Worm (Caenorhabditis elegans): ENCODE measurements around the gene C42D4.3.

DNA sequence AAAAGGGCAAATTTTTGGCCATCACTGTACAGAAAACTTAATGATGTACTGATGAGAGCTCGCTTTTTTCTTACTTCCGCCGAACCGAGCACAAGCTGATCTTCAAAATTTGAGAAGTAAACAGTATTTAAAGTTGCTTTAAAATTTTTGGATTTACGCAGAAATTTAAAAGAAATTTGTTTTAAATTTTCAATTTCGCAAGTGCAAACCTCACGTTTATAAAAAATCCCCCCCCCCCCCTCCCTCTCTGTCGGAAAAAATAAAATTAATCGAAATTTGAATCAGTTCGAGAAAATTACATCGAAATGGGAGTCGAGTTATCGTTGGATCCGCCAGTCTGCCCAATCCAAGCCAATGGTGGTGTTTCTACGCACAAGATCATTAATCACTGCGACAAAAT is 25.7 kb upstream of the C42D4.3 start, which contains the start of gene C34D4.3:
- TF ChIP-seq lin-39 (tag; optimal IDR thresholded peaks at IDR 0.05) (no peak), ceh-82 (tag; optimal IDR thresholded peaks at IDR 0.05) (no peak), ceh-44 (GFP tag; IDR thresholded peaks at IDR 0.05) (no peak), gei-8 (GFP tag; optimal IDR thresholded peaks at IDR 0.05) (no peak), ztf-11 (tag; optimal IDR thresholded peaks at IDR 0.05) (no peak), nhr-11 (tag; optimal IDR thresholded peaks at IDR 0.05) (no peak), duxl-1 (tag; optimal IDR thresholded peaks at IDR 0.05; ENCODE audit: poor library complexity) (no peak), snpc-4 (tag; optimal IDR thresholded peaks at IDR 0.05) (no peak), nhr-237 (tag; optimal IDR thresholded peaks at IDR 0.05) (no peak), mxl-3 (GFP tag; optimal IDR thresholded peaks at IDR 0.05) (no peak), zag-1 (tag; optimal IDR thresholded peaks at IDR 0.05) (no peak), daf-12 (tag; optimal IDR thresholded peaks at IDR 0.05) (no peak)

All from whole organism, L4 larva.